Worm (Caenorhabditis elegans) whole organism, midembryonic: ENCODE measurements around the gene F13E9.12.

Source experiments
- T22C8.4 ChIP-seq: fragments of 200-800 bp; sonication (Bioruptor generic); IDR thresholded peaks from 2 replicates; pipeline ENCODE4 v1.3.6; 2022; ENCODE audit warnings: missing genetic modification characterization, missing compliant biosample characterization
- cog-1 ChIP-seq: sonication (generic microtip); optimal IDR thresholded peaks from 2 replicates; lab custom pipeline; 2016; ENCODE audit warnings: missing genetic modification characterization, missing compliant biosample characterization
- flt-1 ChIP-seq: fragments of 200-800 bp; sonication (Bioruptor generic); IDR thresholded peaks from 2 replicates; pipeline ENCODE4 v1.3.6; 2022; ENCODE audit warnings: missing genetic modification characterization, missing compliant biosample characterization
- klf-2 ChIP-seq: fragments of 200-800 bp; sonication (Bioruptor generic); conservative IDR thresholded peaks from 2 replicates; pipeline ENCODE4 v1.3.6; 2022; ENCODE audit warnings: missing genetic modification reagents, missing genetic modification characterization, missing compliant biosample characterization
- med-1 ChIP-seq: sonication (generic microtip); optimal IDR thresholded peaks from 2 replicates; lab custom pipeline; 2017; ENCODE audit warnings: missing genetic modification characterization, mild to moderate bottlenecking, missing compliant biosample characterization, antibody characterized with exemption, missing genetic modification reagents; ENCODE audit not compliant: insufficient read depth
- ref-1 ChIP-seq: fragments of 200-800 bp; sonication (Bioruptor generic); conservative IDR thresholded peaks from 2 replicates; pipeline ENCODE4 v1.3.6; 2022; ENCODE audit warnings: missing genetic modification reagents, missing genetic modification characterization, missing compliant biosample characterization
- tab-1 ChIP-seq: fragments of 200-800 bp; sonication (Bioruptor generic); IDR thresholded peaks from 2 replicates; pipeline ENCODE4 v1.3.6; 2022; ENCODE audit warnings: missing genetic modification characterization, missing compliant biosample characterization
- ztf-23 ChIP-seq: fragments of 200-800 bp; sonication (Bioruptor generic); IDR thresholded peaks from 2 replicates; pipeline ENCODE4 v1.3.6; 2022; ENCODE audit warnings: missing genetic modification reagents, missing genetic modification characterization, missing compliant biosample characterization
- ztf-29 ChIP-seq: fragments of 200-800 bp; sonication (Bioruptor generic); IDR thresholded peaks from 2 replicates; pipeline ENCODE4 v1.3.6; 2022; ENCODE audit warnings: missing genetic modification reagents, missing genetic modification characterization, missing compliant biosample characterization

The F13E9.12 gene

ce11 chrIV:10902476-10902875 is 28.0 kb upstream of the F13E9.12 start:
- TF ChIP-seq klf-2 (no peak), med-1 (GFP tag; lab: Kevin White, UChicago) (no peak), ztf-23 (no peak), flt-1 (GFP tag; lab: Robert Waterston, UW) (no peak), cog-1 (no peak), ref-1 (no peak), T22C8.4 (GFP tag; lab: Robert Waterston, UW) (no peak)

- TF ChIP-seq T22C8.4 (GFP tag; lab: Robert Waterston, UW) (no peak), flt-1 (GFP tag; lab: Robert Waterston, UW) (no peak), klf-2 (no peak), ztf-23 (no peak), ref-1 (no peak), ztf-29 (GFP tag; lab: Robert Waterston, UW) (no peak), tab-1 (GFP tag; lab: Robert Waterston, UW) (no peak)
These were observed 25.7 kb upstream of the F13E9.12 start, which contains the start of gene srlf-30 for ce11 chrIV:10900083-10900482. Gene srlf-30, plus strand, starts transcription at chrIV:10900383.

- no peak for TF ChIP-seq T22C8.4 (GFP tag; lab: Robert Waterston, UW)
- TF ChIP-seq ztf-29 (GFP tag; lab: Robert Waterston, UW): no peak
- no peak for TF ChIP-seq ref-1
- no peak for TF ChIP-seq ztf-23
- TF ChIP-seq tab-1 (GFP tag; lab: Robert Waterston, UW): no peak
These were observed 24.7 kb upstream of the F13E9.12 start, which contains the start of the genes F13E9.9 and F13E9.19 for ce11 chrIV:10899091-10899490. Gene F13E9.9, minus strand, starts transcription at chrIV:10899191. Gene F13E9.19, plus strand, starts transcription at chrIV:10899406.

ce11 chrIV:10898160-10898559 is 23.7 kb upstream of the F13E9.12 start:
- TF ChIP-seq ztf-23: no peak
- no peak for TF ChIP-seq cog-1
- TF ChIP-seq flt-1 (GFP tag; lab: Robert Waterston, UW): no peak

ce11 chrIV:10896512-10896911 is 22.1 kb upstream of the F13E9.12 start, which contains the start of gene srlf-13:
Gene srlf-13, minus strand, starts transcription at chrIV:10896612.
- TF ChIP-seq cog-1 (no peak), ztf-29 (GFP tag; lab: Robert Waterston, UW) (no peak), T22C8.4 (GFP tag; lab: Robert Waterston, UW) (no peak), ref-1 (no peak), med-1 (GFP tag; lab: Kevin White, UChicago) (no peak)

ce11 chrIV:10894255-10894654 is 19.8 kb upstream of the F13E9.12 start, which contains the start of gene srlf-14:
Gene srlf-14, minus strand, starts transcription at chrIV:10894355.
- TF ChIP-seq klf-2 (no peak), T22C8.4 (GFP tag; lab: Robert Waterston, UW) (no peak)

ce11 chrIV:10891993-10892392 is 17.6 kb upstream of the F13E9.12 start, which contains the start of gene srlf-12:
Gene srlf-12, minus strand, starts transcription at chrIV:10892093.
- TF ChIP-seq flt-1 (GFP tag; lab: Robert Waterston, UW) (no peak), T22C8.4 (GFP tag; lab: Robert Waterston, UW) (no peak), cog-1 (no peak), med-1 (GFP tag; lab: Kevin White, UChicago) (no peak), klf-2 (no peak), ztf-23 (no peak), tab-1 (GFP tag; lab: Robert Waterston, UW) (no peak), ref-1 (no peak), ztf-29 (GFP tag; lab: Robert Waterston, UW) (no peak)

- TF ChIP-seq ref-1: no peak
- no peak for TF ChIP-seq med-1 (GFP tag; lab: Kevin White, UChicago)
These were observed 15.5 kb upstream of the F13E9.12 start, which contains the start of gene F13E9.15 for ce11 chrIV:10889820-10890462. Gene F13E9.15, minus strand, starts transcription at chrIV:10889870.

ce11 chrIV:10887285-10887684 is 12.9 kb upstream of the F13E9.12 start, which contains the start of gene F13E9.16:
Gene F13E9.16, minus strand, starts transcription at chrIV:10887385.
- no peak for TF ChIP-seq med-1 (GFP tag; lab: Kevin White, UChicago)
- TF ChIP-seq klf-2: no peak
- no peak for TF ChIP-seq cog-1
- no peak for TF ChIP-seq T22C8.4 (GFP tag; lab: Robert Waterston, UW)
- TF ChIP-seq tab-1 (GFP tag; lab: Robert Waterston, UW): no peak
- TF ChIP-seq ztf-23: no peak
- TF ChIP-seq ref-1: no peak
- no peak for TF ChIP-seq ztf-29 (GFP tag; lab: Robert Waterston, UW)
- TF ChIP-seq flt-1 (GFP tag; lab: Robert Waterston, UW): no peak

ce11 chrIV:10885915-10886314 is 11.5 kb upstream of the F13E9.12 start, which contains the start of gene srlf-11:
Gene srlf-11, minus strand, starts transcription at chrIV:10886015.
- TF ChIP-seq ref-1 (no peak), klf-2 (no peak), T22C8.4 (GFP tag; lab: Robert Waterston, UW) (no peak), ztf-23 (no peak), ztf-29 (GFP tag; lab: Robert Waterston, UW) (no peak), tab-1 (GFP tag; lab: Robert Waterston, UW) (no peak), cog-1 (no peak), flt-1 (GFP tag; lab: Robert Waterston, UW) (no peak), med-1 (GFP tag; lab: Kevin White, UChicago) (no peak)

ce11 chrIV:10884263-10884662 is 9.8 kb upstream of the F13E9.12 start, which contains the start of gene F13E9.5:
Gene F13E9.5, minus strand, starts transcription at chrIV:10884363.
- no peak for TF ChIP-seq tab-1 (GFP tag; lab: Robert Waterston, UW)
- no peak for TF ChIP-seq flt-1 (GFP tag; lab: Robert Waterston, UW)
- TF ChIP-seq cog-1: no peak
